Worm (Caenorhabditis elegans): ENCODE results near the gene ggtb-1.

ggtb-1 gene

DNA sequence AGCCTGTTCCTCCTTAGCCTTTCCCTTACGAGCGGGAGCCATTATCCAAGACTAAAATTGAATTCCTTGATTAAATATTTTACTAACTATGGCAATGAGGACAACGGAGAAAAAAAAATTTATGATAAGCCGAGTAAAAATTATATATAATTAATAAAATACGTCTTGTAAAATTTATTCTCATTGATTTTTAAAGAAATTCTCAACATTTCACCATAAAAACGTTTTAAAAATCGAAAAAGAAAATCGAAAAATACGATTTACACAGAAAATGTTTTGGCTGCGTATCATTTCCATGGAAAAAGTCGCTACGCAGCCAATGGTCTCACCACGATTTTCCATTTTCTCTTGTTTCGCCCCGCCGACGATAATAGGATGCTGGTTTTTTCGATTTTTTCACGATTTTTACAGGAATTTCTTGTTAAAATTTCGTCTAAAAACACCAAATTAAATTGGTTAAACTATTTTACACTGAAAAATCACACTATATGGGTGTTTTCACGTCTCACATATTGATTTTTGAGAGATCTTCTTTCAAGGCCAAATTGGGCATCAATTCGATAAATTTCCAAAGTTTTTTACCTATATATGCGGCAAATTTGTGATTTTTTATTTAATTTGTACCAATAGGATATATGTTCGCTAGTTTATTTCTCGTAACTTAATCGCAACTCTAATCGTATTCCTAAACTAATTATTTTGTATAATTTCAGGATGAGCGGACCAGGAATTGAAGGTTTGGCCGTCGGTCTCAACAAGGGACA, 46.2 kb downstream of the ggtb-1 start, which contains the start of the genes rps-14 and rpl-36 (continued):
- TF ChIP-seq F49E8.2 (tag; optimal IDR thresholded peaks at IDR 0.05; ENCODE audit: borderline replicate concordance): no peak
- peak; percentile 80 for TF ChIP-seq hlh-11 (tag; optimal IDR thresholded peaks at IDR 0.05)
- peak; percentile 16 for TF ChIP-seq spr-3 (GFP tag; optimal IDR thresholded peaks at IDR 0.05)
- peak; percentile 95 for TF ChIP-seq zfp-2 (tag; optimal IDR thresholded peaks at IDR 0.05)
- TF ChIP-seq ceh-32 (tag; optimal IDR thresholded peaks at IDR 0.05; ENCODE audit: poor library complexity): no peak
- TF ChIP-seq unc-130 (GFP tag; optimal IDR thresholded peaks at IDR 0.05): no peak
- no peak for TF ChIP-seq F26F4.8 (GFP tag; conservative IDR thresholded peaks at IDR 0.05)
- peak; percentile 90 for TF ChIP-seq T20F7.1 (GFP tag; optimal IDR thresholded peaks at IDR 0.05)
- TF ChIP-seq dmd-6 (GFP tag; IDR thresholded peaks at IDR 0.05): peak; percentile 71
- TF ChIP-seq nhr-6 (tag; optimal IDR thresholded peaks at IDR 0.05): peak; percentile 86
- peak; percentile 9 for TF ChIP-seq zip-2 (tag; optimal IDR thresholded peaks at IDR 0.05)
- TF ChIP-seq mep-1 (tag; optimal IDR thresholded peaks at IDR 0.05): peak; percentile 91
- TF ChIP-seq lin-1 (GFP tag; IDR thresholded peaks at IDR 0.05): no peak
- TF ChIP-seq duxl-1 (tag; optimal IDR thresholded peaks at IDR 0.05; ENCODE audit: poor library complexity): peak; percentile 76
- no peak for TF ChIP-seq nhr-237 (tag; optimal IDR thresholded peaks at IDR 0.05)
- TF ChIP-seq hmg-1.1 (GFP tag; IDR thresholded peaks at IDR 0.05): peak; percentile 62; the same call in 1 of the 2 replicates

ce11 chrIII:7180613-7181012, 47.0 kb downstream of the ggtb-1 start, which contains the start of gene ndab-2:
Gene ndab-2, plus strand, starts transcription at chrIII:7180752.
- TF ChIP-seq saeg-2 (GFP tag; IDR thresholded peaks at IDR 0.05): no peak
- TF ChIP-seq lsy-2 (tag; optimal IDR thresholded peaks at IDR 0.05): peak in 1 of 2 experiments; percentile 14
- no peak for TF ChIP-seq daf-19 (GFP tag; conservative IDR thresholded peaks at IDR 0.05)
- TF ChIP-seq unc-62 (GFP tag; optimal IDR thresholded peaks at IDR 0.05 in 1 of 2): peak in 1 of 2 experiments; percentile 17
- no peak for TF ChIP-seq unc-62 (tag; optimal IDR thresholded peaks at IDR 0.05)
- TF ChIP-seq spr-1 (tag; optimal IDR thresholded peaks at IDR 0.05): no peak
- no peak for TF ChIP-seq nhr-76 (tag; optimal IDR thresholded peaks at IDR 0.05)
- TF ChIP-seq jun-1 (tag; optimal IDR thresholded peaks at IDR 0.05): no peak
- TF ChIP-seq arid-1 (GFP tag; conservative IDR thresholded peaks at IDR 0.05): no peak
- no peak for TF ChIP-seq sdz-12 (GFP tag; optimal IDR thresholded peaks at IDR 0.05)
- TF ChIP-seq ceh-62 (tag; optimal IDR thresholded peaks at IDR 0.05): no peak
- no peak for TF ChIP-seq unc-39 (tag; optimal IDR thresholded peaks at IDR 0.05)
- TF ChIP-seq Y48G9A.11 (GFP tag; IDR thresholded peaks at IDR 0.05): peak; percentile 51; the same call in 1 of the 2 replicates
- TF ChIP-seq Y5F2A.4 (GFP tag; optimal IDR thresholded peaks at IDR 0.05): no peak
- TF ChIP-seq ama-1 (optimal IDR thresholded peaks at IDR 0.05): peak; percentile 82
- TF ChIP-seq dve-1 (tag; optimal IDR thresholded peaks at IDR 0.05; ENCODE audit: insufficient read depth): no peak
- TF ChIP-seq aly-2 (tag; optimal IDR thresholded peaks at IDR 0.05): no peak
- TF ChIP-seq daf-16 (GFP tag; optimal IDR thresholded peaks at IDR 0.05): no peak
- TF ChIP-seq daf-16 (tag; optimal IDR thresholded peaks at IDR 0.05): no peak
- TF ChIP-seq lim-7 (GFP tag; IDR thresholded peaks at IDR 0.05): no peak; the same call in 1 of the 2 replicates
- no peak for TF ChIP-seq T20F7.1 (GFP tag; optimal IDR thresholded peaks at IDR 0.05)
- no peak for TF ChIP-seq rbr-2 (tag; optimal IDR thresholded peaks at IDR 0.05)
- TF ChIP-seq snpc-4 (tag; optimal IDR thresholded peaks at IDR 0.05): no peak
- no peak for TF ChIP-seq set-16 (GFP tag; IDR thresholded peaks at IDR 0.05)
- TF ChIP-seq zfp-3 (GFP tag; conservative IDR thresholded peaks at IDR 0.05): no peak
- TF ChIP-seq php-3 (GFP tag; IDR thresholded peaks at IDR 0.05): no peak
- TF ChIP-seq mdt-29 (GFP tag; IDR thresholded peaks at IDR 0.05): no peak
- TF ChIP-seq nhr-48 (tag; optimal IDR thresholded peaks at IDR 0.05): no peak
- TF ChIP-seq zfp-2 (tag; optimal IDR thresholded peaks at IDR 0.05): no peak
- TF ChIP-seq nhr-11 (tag; optimal IDR thresholded peaks at IDR 0.05): no peak
- TF ChIP-seq snpc-1.2 (GFP tag; IDR thresholded peaks at IDR 0.05): peak; percentile 56; the same call in 1 of the 2 replicates
- TF ChIP-seq pha-4 (GFP tag; IDR thresholded peaks at IDR 0.05): peak; percentile 52
- no peak for TF ChIP-seq pha-4 (tag; optimal IDR thresholded peaks at IDR 0.05)
- no peak for TF ChIP-seq lin-29 (GFP tag; IDR thresholded peaks at IDR 0.05)
- no peak for TF ChIP-seq Y75B8A.6 (GFP tag; IDR thresholded peaks at IDR 0.05)
- peak; percentile 34 for TF ChIP-seq mes-2 (tag; optimal IDR thresholded peaks at IDR 0.05; ENCODE audit: poor library complexity, severe bottlenecking)
- TF ChIP-seq zip-2 (tag; optimal IDR thresholded peaks at IDR 0.05): no peak

All from whole organism, L4 larva.